Fruit fly (Drosophila melanogaster) Kc167 (cell line): ENCODE data around the gene CG1789.

Source experiments
- Myc ChIP-seq: fragments of >200 bp; optimal IDR thresholded peaks from 2 replicates; lab custom pipeline; 2017; ENCODE audit warnings: missing external identifiers
- Sin3A ChIP-seq: fragments of >200 bp; optimal IDR thresholded peaks from 2 replicates; lab custom pipeline; 2018; ENCODE audit warnings: missing external identifiers
- h ChIP-seq: fragments of >200 bp; optimal IDR thresholded peaks from 3 replicates; lab custom pipeline; 2018; ENCODE audit warnings: missing external identifiers
- insv ChIP-seq: fragments of >200 bp; optimal IDR thresholded peaks from 3 replicates; lab custom pipeline; 2018; ENCODE audit warnings: missing external identifiers
- psq ChIP-seq: fragments of >200 bp; optimal IDR thresholded peaks from 2 replicates; lab custom pipeline; 2017; ENCODE audit warnings: missing external identifiers
- ttk ChIP-seq: sonication (Bioruptor generic); optimal IDR thresholded peaks from 2 replicates; lab custom pipeline; 2017; ENCODE audit warnings: missing external identifiers

DNA sequence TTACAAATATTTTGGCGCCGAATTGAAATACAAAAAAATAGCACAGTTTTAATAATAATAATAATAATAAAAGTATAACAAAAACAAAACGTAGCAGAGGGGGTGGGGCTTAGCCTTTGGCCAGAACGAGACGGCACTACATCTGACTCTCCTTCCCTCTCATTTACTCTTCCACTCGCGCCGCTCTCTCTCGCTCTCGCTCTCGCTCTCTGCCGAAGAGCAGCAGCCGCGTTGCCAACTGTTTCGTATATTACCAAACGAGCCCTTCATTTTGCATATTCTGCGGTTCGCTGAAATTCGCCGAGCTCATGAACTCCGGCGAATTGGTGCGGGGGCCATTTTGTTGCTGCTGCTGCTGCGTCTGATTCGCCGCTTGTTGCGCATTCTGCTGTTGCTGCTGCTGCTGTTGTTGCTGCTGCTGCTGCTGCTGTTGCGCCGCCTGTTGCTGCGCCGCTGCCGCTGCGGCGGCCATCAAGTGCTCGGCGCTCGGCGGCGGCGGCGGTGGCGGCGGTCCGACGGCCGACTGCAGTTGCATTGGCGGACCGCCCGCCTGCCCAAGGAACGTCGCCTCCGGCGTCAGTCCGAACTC is 37.5 kb downstream of the CG1789 start:
- no peak for TF ChIP-seq h (lab: Kevin White, UChicago)
- no peak for TF ChIP-seq psq (lab: Kevin White, UChicago)
- TF ChIP-seq Sin3A, result no peak
- TF ChIP-seq ttk (lab: Kevin White, UChicago), result no peak
- TF ChIP-seq Myc (lab: Kevin White, UChicago), result no peak
- TF ChIP-seq insv (lab: Kevin White, UChicago), result no peak
